Fruit fly (Drosophila melanogaster) whole organism: ENCODE measurements around the gene CalpB.

Experiments used
- pan ChIP-seq: fragments of >200 bp; optimal IDR thresholded peaks from 2 replicates; lab custom pipeline; 2017
- psq ChIP-seq: fragments of >200 bp; optimal IDR thresholded peaks from 2 replicates; lab custom pipeline; 2017

dm6 chr3L:9888630-9889130, at the start of gene CalpB, which contains the start of gene Taf2:
- no peak for TF ChIP-seq psq (lab: Kevin White, UChicago)
- no peak for TF ChIP-seq pan (lab: Kevin White, UChicago)
